Fruit fly (Drosophila melanogaster) Kc167 (cell line): ENCODE measurements around the gene CG13306.

Experiments
- Myc ChIP-seq: fragments of >200 bp; optimal IDR thresholded peaks from 2 replicates; lab custom pipeline; 2017; ENCODE audit warnings: missing external identifiers
- insv ChIP-seq: fragments of >200 bp; optimal IDR thresholded peaks from 3 replicates; lab custom pipeline; 2018; ENCODE audit warnings: missing external identifiers

DNA sequence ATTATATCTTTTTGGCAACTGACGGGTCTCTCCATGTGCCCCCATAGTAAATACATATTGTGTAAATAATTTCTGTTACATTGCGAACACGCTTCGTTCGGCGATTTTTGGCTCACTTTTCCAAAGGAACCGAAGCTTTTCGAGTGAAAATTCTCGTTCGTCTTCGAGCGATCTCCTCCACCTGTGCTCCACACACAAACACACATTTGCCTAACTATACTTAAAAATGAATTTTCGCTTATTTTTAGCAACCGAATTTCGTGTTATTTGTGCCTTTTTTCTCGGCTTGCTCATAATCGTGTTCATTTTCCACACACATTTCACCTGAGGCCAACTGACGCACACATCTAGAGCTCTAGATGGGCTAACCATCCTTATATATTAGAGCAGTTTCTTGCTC is 3.0 kb downstream of the CG13306 start:
- no peak for TF ChIP-seq Myc (lab: Kevin White, UChicago)
- no peak for TF ChIP-seq insv (lab: Kevin White, UChicago)
